Fruit fly (Drosophila melanogaster) whole organism, embryonic: ENCODE data around the gene CG6470.

Experiments used
- Asciz ChIP-seq: fragments of 200-800 bp; sonication (Bioruptor generic); optimal IDR thresholded peaks from 2 replicates; lab custom pipeline; 2017; ENCODE audit warnings: missing biosample characterization, mild to moderate bottlenecking, missing genetic modification characterization, missing genetic modification reagents
- Atf3 ChIP-seq: fragments of 200-800 bp; sonication (Bioruptor generic); optimal IDR thresholded peaks from 3 replicates; lab custom pipeline; 2016; ENCODE audit warnings: missing biosample characterization, missing genetic modification characterization
- B-H1 ChIP-seq: fragments of 200-800 bp; sonication (Bioruptor generic); IDR thresholded peaks from 3 replicates; pipeline ENCODE4 v1.3.6; 2022; ENCODE audit warnings: missing biosample characterization, missing genetic modification characterization
- CG10431 ChIP-seq: fragments of 200-800 bp; sonication (Bioruptor generic); optimal IDR thresholded peaks from 3 replicates; lab custom pipeline; 2018; ENCODE audit warnings: missing biosample characterization, mild to moderate bottlenecking, missing genetic modification characterization
- CG11247 ChIP-seq: fragments of 200-800 bp; sonication (Bioruptor generic); IDR thresholded peaks from 2 replicates; pipeline ENCODE4 v1.3.6; 2022; ENCODE audit warnings: missing biosample characterization, missing genetic modification characterization
- CG11560 ChIP-seq: fragments of 200-800 bp; sonication (Bioruptor generic); IDR thresholded peaks from 3 replicates; pipeline ENCODE4 v1.3.6; 2022; ENCODE audit warnings: missing biosample characterization, missing genetic modification characterization
- CG13287 ChIP-seq: fragments of 200-800 bp; sonication (Bioruptor generic); IDR thresholded peaks from 2 replicates; pipeline ENCODE4 v1.3.6; 2022; ENCODE audit warnings: missing biosample characterization, missing genetic modification characterization; ENCODE audit not compliant: partially characterized antibody
- CG1647 ChIP-seq: fragments of 200-800 bp; sonication (Bioruptor generic); optimal IDR thresholded peaks from 3 replicates; lab custom pipeline; 2016; ENCODE audit warnings: missing biosample characterization, missing genetic modification characterization
- CG3065 ChIP-seq: fragments of 200-800 bp; sonication (Bioruptor generic); optimal IDR thresholded peaks from 2 replicates; lab custom pipeline; 2016; ENCODE audit warnings: missing biosample characterization, missing genetic modification characterization
- CG31388 ChIP-seq: fragments of 200-800 bp; sonication (Bioruptor generic); optimal IDR thresholded peaks from 2 replicates; lab custom pipeline; 2016; ENCODE audit warnings: missing biosample characterization, missing genetic modification characterization
- CG34376 ChIP-seq: fragments of 200-800 bp; sonication (Bioruptor generic); optimal IDR thresholded peaks from 2 replicates; lab custom pipeline; 2018; ENCODE audit warnings: missing biosample characterization, mild to moderate bottlenecking, missing genetic modification characterization
- CG4707 ChIP-seq: fragments of 200-800 bp; sonication (Bioruptor generic); optimal IDR thresholded peaks from 2 replicates; lab custom pipeline; 2018; ENCODE audit warnings: missing biosample characterization, mild to moderate bottlenecking, missing genetic modification characterization, moderate library complexity
- CG6272 ChIP-seq: fragments of 200-800 bp; sonication (Bioruptor generic); IDR thresholded peaks from 2 replicates; pipeline ENCODE4 v1.3.6; 2022; ENCODE audit warnings: missing biosample characterization, missing genetic modification characterization
- CG7556 ChIP-seq: fragments of 200-800 bp; sonication (Bioruptor generic); optimal IDR thresholded peaks from 2 replicates; lab custom pipeline; 2017; ENCODE audit warnings: missing biosample characterization, mild to moderate bottlenecking, missing genetic modification characterization
- CG7928 ChIP-seq: fragments of 200-800 bp; sonication (Bioruptor generic); optimal IDR thresholded peaks from 2 replicates; lab custom pipeline; 2017; ENCODE audit warnings: missing biosample characterization, mild to moderate bottlenecking, missing genetic modification characterization
- CG8359 ChIP-seq: fragments of 200-800 bp; sonication (Bioruptor generic); optimal IDR thresholded peaks from 2 replicates; lab custom pipeline; 2017; ENCODE audit warnings: missing biosample characterization, mild to moderate bottlenecking, missing genetic modification characterization, borderline replicate concordance
- CG9437 ChIP-seq: fragments of 200-800 bp; sonication (Bioruptor generic); optimal IDR thresholded peaks from 2 replicates; lab custom pipeline; 2018; ENCODE audit warnings: missing biosample characterization, mild to moderate bottlenecking, missing genetic modification characterization
- Camta ChIP-seq: fragments of 200-800 bp; sonication (Bioruptor generic); optimal IDR thresholded peaks from 2 replicates; lab custom pipeline; 2016; ENCODE audit warnings: missing biosample characterization, missing genetic modification characterization
- Doc3 ChIP-seq: fragments of 200-800 bp; sonication (Bioruptor generic); IDR thresholded peaks from 3 replicates; pipeline ENCODE4 v1.3.6; 2022; ENCODE audit warnings: missing biosample characterization, missing genetic modification characterization; ENCODE audit not compliant: partially characterized antibody
- GATAe ChIP-seq: fragments of 200-800 bp; sonication (Bioruptor generic); conservative IDR thresholded peaks from 2 replicates; pipeline ENCODE4 v1.3.6; 2022; ENCODE audit warnings: missing biosample characterization, missing genetic modification characterization
- Gsc ChIP-seq: fragments of 200-800 bp; sonication (Bioruptor generic); IDR thresholded peaks from 2 replicates; pipeline ENCODE4 v1.3.6; 2022; ENCODE audit warnings: missing biosample characterization, missing genetic modification characterization
- HHEX ChIP-seq: fragments of 200-800 bp; sonication (Bioruptor generic); optimal IDR thresholded peaks from 3 replicates; lab custom pipeline; 2017; ENCODE audit warnings: missing biosample characterization, mild to moderate bottlenecking, missing genetic modification characterization, missing genetic modification reagents
- HLH3B ChIP-seq: fragments of 200-800 bp; sonication (Bioruptor generic); IDR thresholded peaks from 2 replicates; pipeline ENCODE4 v1.3.6; 2022; ENCODE audit warnings: missing biosample characterization, missing genetic modification characterization
- HmgD ChIP-seq: fragments of 200-800 bp; sonication (Bioruptor generic); optimal IDR thresholded peaks from 3 replicates; lab custom pipeline; 2016; ENCODE audit warnings: missing biosample characterization, missing genetic modification characterization
- Lim3 ChIP-seq: fragments of 200-800 bp; sonication (Bioruptor generic); IDR thresholded peaks from 2 replicates; pipeline ENCODE4 v1.3.6; 2022; ENCODE audit warnings: missing biosample characterization, missing genetic modification characterization
- NC2β ChIP-seq: fragments of 200-800 bp; sonication (Bioruptor generic); optimal IDR thresholded peaks from 2 replicates; lab custom pipeline; 2016; ENCODE audit warnings: missing biosample characterization, missing genetic modification characterization
- Nf-YB ChIP-seq: fragments of 200-800 bp; sonication (Bioruptor generic); optimal IDR thresholded peaks from 3 replicates; lab custom pipeline; 2019; ENCODE audit warnings: missing biosample characterization, mild to moderate bottlenecking, missing genetic modification characterization, moderate library complexity
- Sox102F ChIP-seq: fragments of 200-800 bp; sonication (Bioruptor generic); optimal IDR thresholded peaks from 2 replicates; lab custom pipeline; 2018; ENCODE audit warnings: missing biosample characterization, mild to moderate bottlenecking, missing genetic modification characterization, moderate library complexity
- Spps ChIP-seq: fragments of 200-800 bp; sonication (Bioruptor generic); optimal IDR thresholded peaks from 2 replicates; lab custom pipeline; 2018; ENCODE audit warnings: missing biosample characterization, mild to moderate bottlenecking, missing genetic modification characterization
- Ssrp ChIP-seq: fragments of 200-800 bp; sonication (Bioruptor generic); optimal IDR thresholded peaks from 2 replicates; lab custom pipeline; 2018; ENCODE audit warnings: missing biosample characterization, mild to moderate bottlenecking, missing genetic modification characterization, moderate library complexity
- Tbp ChIP-seq: fragments of >200 bp; optimal IDR thresholded peaks from 2 replicates; lab custom pipeline; 2018; ENCODE audit warnings: missing biosample characterization, missing genetic modification characterization
- Xbp1 ChIP-seq: fragments of 200-800 bp; sonication (Bioruptor generic); optimal IDR thresholded peaks from 3 replicates; lab custom pipeline; 2016; ENCODE audit warnings: missing biosample characterization, mild to moderate bottlenecking, missing genetic modification characterization
- Xrp1 ChIP-seq: fragments of 200-800 bp; sonication (Bioruptor generic); IDR thresholded peaks from 2 replicates; pipeline ENCODE4 v1.3.6; 2022; ENCODE audit warnings: missing biosample characterization, missing genetic modification characterization
- btn ChIP-seq: fragments of 200-800 bp; sonication (Bioruptor generic); optimal IDR thresholded peaks from 2 replicates; lab custom pipeline; 2016; ENCODE audit warnings: missing biosample characterization, missing genetic modification characterization
- cato ChIP-seq: fragments of 200-800 bp; sonication (Bioruptor generic); optimal IDR thresholded peaks from 2 replicates; lab custom pipeline; 2016; ENCODE audit warnings: missing biosample characterization, missing genetic modification characterization, borderline replicate concordance
- ci ChIP-seq: fragments of 200-800 bp; sonication (Bioruptor generic); IDR thresholded peaks from 3 replicates; pipeline ENCODE4 v1.3.6; 2022; ENCODE audit warnings: missing biosample characterization, missing genetic modification characterization
- dysf ChIP-seq: fragments of 200-800 bp; sonication (Bioruptor generic); IDR thresholded peaks from 3 replicates; pipeline ENCODE4 v1.3.6; 2022; ENCODE audit warnings: missing biosample characterization, missing genetic modification characterization
- esg ChIP-seq: fragments of 200-800 bp; sonication (Bioruptor generic); conservative IDR thresholded peaks from 2 replicates; pipeline ENCODE4 v1.3.6; 2022; ENCODE audit warnings: missing biosample characterization, missing genetic modification characterization
- ewg ChIP-seq: fragments of 200-800 bp; sonication (Bioruptor generic); optimal IDR thresholded peaks from 3 replicates; lab custom pipeline; 2017; ENCODE audit warnings: mild to moderate bottlenecking, missing biosample characterization, missing genetic modification reagents, missing genetic modification characterization
- fd3F ChIP-seq: fragments of 200-800 bp; sonication (Bioruptor generic); optimal IDR thresholded peaks from 2 replicates; lab custom pipeline; 2018; ENCODE audit warnings: missing biosample characterization, mild to moderate bottlenecking, missing genetic modification characterization, moderate library complexity
- fd96Cb ChIP-seq: fragments of 200-800 bp; sonication (Bioruptor generic); optimal IDR thresholded peaks from 2 replicates; lab custom pipeline; 2018; ENCODE audit warnings: missing biosample characterization, mild to moderate bottlenecking, missing genetic modification characterization, moderate library complexity
- her ChIP-seq: fragments of 200-800 bp; sonication (Bioruptor generic); optimal IDR thresholded peaks from 2 replicates; lab custom pipeline; 2016; ENCODE audit warnings: missing biosample characterization, missing genetic modification characterization
- hkb ChIP-seq, 2 experiments: fragments of 200-800 bp in 1 of 2; fragments of >200 bp in 1 of 2; sonication (Bioruptor generic) in 1 of 2; IDR thresholded peaks in 1 of 2; optimal IDR thresholded peaks in 1 of 2; 2 replicates each; pipeline versions ENCODE4 v1.3.6 to Lab custom; 2017 to 2022; ENCODE audit warnings: missing biosample characterization in 1 of 2, missing genetic modification characterization in 1 of 2
- mirr ChIP-seq: fragments of 200-800 bp; sonication (Bioruptor generic); optimal IDR thresholded peaks from 3 replicates; lab custom pipeline; 2018; ENCODE audit warnings: missing biosample characterization, mild to moderate bottlenecking, missing genetic modification characterization
- nau ChIP-seq: fragments of 200-800 bp; sonication (Bioruptor generic); optimal IDR thresholded peaks from 3 replicates; lab custom pipeline; 2017; ENCODE audit warnings: missing biosample characterization, mild to moderate bottlenecking, missing genetic modification characterization, missing genetic modification reagents
- phol ChIP-seq: fragments of 200-800 bp; sonication (Bioruptor generic); optimal IDR thresholded peaks from 3 replicates; lab custom pipeline; 2018; ENCODE audit warnings: missing biosample characterization, mild to moderate bottlenecking, missing genetic modification characterization, moderate library complexity
- pum ChIP-seq: fragments of 200-800 bp; sonication (Bioruptor generic); optimal IDR thresholded peaks from 2 replicates; lab custom pipeline; 2016; ENCODE audit warnings: missing biosample characterization, missing genetic modification characterization
- tna ChIP-seq: fragments of 200-800 bp; sonication (Bioruptor generic); IDR thresholded peaks from 2 replicates; pipeline ENCODE4 v1.3.6; 2022; ENCODE audit warnings: missing biosample characterization, missing genetic modification characterization; ENCODE audit not compliant: partially characterized antibody
- trem ChIP-seq: fragments of 200-800 bp; optimal IDR thresholded peaks from 3 replicates; lab custom pipeline; 2019; ENCODE audit warnings: missing biosample characterization, mild to moderate bottlenecking, missing genetic modification characterization, moderate library complexity
- tup ChIP-seq: fragments of 200-800 bp; sonication (Bioruptor generic); optimal IDR thresholded peaks from 2 replicates; lab custom pipeline; 2016; ENCODE audit warnings: missing biosample characterization, mild to moderate bottlenecking, missing genetic modification characterization, moderate library complexity
- vfl ChIP-seq: fragments of 200-800 bp; sonication (Bioruptor generic); optimal IDR thresholded peaks from 2 replicates; lab custom pipeline; 2016; ENCODE audit warnings: missing biosample characterization, missing genetic modification characterization

CG6470 gene

dm6 chrX:18541915-18542314 lies 27.2 kb upstream of the CG6470 start (continued):
- TF ChIP-seq Atf3 (GFP tag; lab: Kevin White, UChicago) (no peak), HLH3B (GFP tag; lab: Robert Waterston, UW) (peak; percentile 9; the same call in 1 of the 2 replicates), Gsc (GFP tag; lab: Robert Waterston, UW) (no peak), mirr (no peak), ci (GFP tag; lab: Robert Waterston, UW) (0 out of 3 replicates have a peak, but pooled peaks have one; percentile 38), CG11560 (tag; lab: Robert Waterston, UW) (no peak), B-H1 (GFP tag; lab: Robert Waterston, UW) (no peak), HmgD (GFP tag; lab: Kevin White, UChicago) (no peak), Sox102F (GFP tag; lab: Kevin White, UChicago) (peak; percentile 51), CG1647 (no peak), CG10431 (GFP tag; lab: Kevin White, UChicago) (no peak), esg (GFP tag; lab: Robert Waterston, UW) (no peak), NC2β (no peak), Ssrp (tag; lab: Kevin White, UChicago) (peak; percentile 28), CG4707 (GFP tag; lab: Kevin White, UChicago) (no peak), pum (no peak), btn (GFP tag; lab: Kevin White, UChicago) (no peak), CG3065 (no peak), Doc3 (GFP tag; lab: Robert Waterston, UW) (no peak), Xbp1 (GFP tag; lab: Kevin White, UChicago) (peak; percentile 6), ewg (GFP tag; lab: Kevin White, UChicago) (no peak), hkb (optimal IDR thresholded peaks at IDR 0.05; lab: Kevin White, UChicago) (no peak), hkb (GFP tag; IDR thresholded peaks at IDR 0.05; lab: Robert Waterston, UW) (no peak), CG31388 (GFP tag; lab: Kevin White, UChicago) (no peak), CG8359 (GFP tag; lab: Kevin White, UChicago) (no peak), CG7556 (GFP tag; lab: Kevin White, UChicago) (no peak), nau (GFP tag; lab: Kevin White, UChicago) (no peak), fd3F (GFP tag; lab: Kevin White, UChicago) (no peak), CG7928 (GFP tag; lab: Kevin White, UChicago) (no peak), phol (tag; lab: Kevin White, UChicago) (peak; percentile 47), Lim3 (GFP tag; lab: Robert Waterston, UW) (no peak), cato (GFP tag; lab: Kevin White, UChicago) (no peak), CG11247 (GFP tag; lab: Robert Waterston, UW) (no peak), tna (no peak), Tbp (GFP tag; lab: Kevin White, UChicago) (no peak), CG6272 (no peak), CG9437 (GFP tag; lab: Kevin White, UChicago) (no peak), her (no peak), tup (GFP tag; lab: Kevin White, UChicago) (no peak), Nf-YB (GFP tag; lab: Kevin White, UChicago) (no peak), trem (tag; lab: Kevin White, UChicago) (no peak), GATAe (no peak), Xrp1 (GFP tag; lab: Robert Waterston, UW) (peak; percentile 69; the same call in 1 of the 2 replicates), Camta (GFP tag; lab: Kevin White, UChicago) (no peak), HHEX (GFP tag; lab: Kevin White, UChicago) (no peak), vfl (no peak), fd96Cb (tag; lab: Kevin White, UChicago) (peak; percentile 30), Spps (tag; lab: Kevin White, UChicago) (no peak), CG13287 (no peak), dysf (GFP tag; lab: Robert Waterston, UW) (no peak), CG34376 (no peak), Asciz (GFP tag; lab: Kevin White, UChicago) (no peak)
